Worm (Caenorhabditis elegans): ENCODE data around the gene bath-13.

- TF ChIP-seq ceh-40 (GFP tag; IDR thresholded peaks at IDR 0.05) (no peak), sptf-2 (GFP tag; optimal IDR thresholded peaks at IDR 0.05) (no peak), lsy-27 (tag; optimal IDR thresholded peaks at IDR 0.05; ENCODE audit: borderline replicate concordance, insufficient read depth) (no peak), ztf-26 (tag; optimal IDR thresholded peaks at IDR 0.05) (no peak), chd-7 (tag; optimal IDR thresholded peaks at IDR 0.05) (no peak), ceh-91 (GFP tag; IDR thresholded peaks at IDR 0.05) (no peak), pbrm-1 (GFP tag; IDR thresholded peaks at IDR 0.05) (no peak)
Measured at ce11 chrII:2530496-2530895, 8.6 kb upstream of the bath-13 start, which contains the start of gene K02F6.6.

All from whole organism, young adult.